Fruit fly (Drosophila melanogaster) whole organism, embryonic: Measurements from ENCODE around the gene NitFhit.

Experiments used
- Abd-B ChIP-seq: fragments of 200-800 bp; sonication (Bioruptor generic); optimal IDR thresholded peaks from 2 replicates; lab custom pipeline; 2018; ENCODE audit warnings: missing biosample characterization, mild to moderate bottlenecking, missing genetic modification characterization, moderate library complexity
- C15 ChIP-seq: fragments of 200-800 bp; sonication (Bioruptor generic); IDR thresholded peaks from 3 replicates; pipeline ENCODE4 v1.3.6; 2022; ENCODE audit warnings: missing biosample characterization, missing genetic modification characterization
- CG11504 ChIP-seq: fragments of 200-800 bp; sonication (Bioruptor generic); optimal IDR thresholded peaks from 3 replicates; lab custom pipeline; 2019; ENCODE audit warnings: missing biosample characterization, mild to moderate bottlenecking, missing genetic modification characterization, moderate library complexity
- CG12104 ChIP-seq: fragments of 200-800 bp; sonication (Bioruptor generic); optimal IDR thresholded peaks from 3 replicates; lab custom pipeline; 2016; ENCODE audit warnings: missing biosample characterization, missing genetic modification characterization
- CG12219 ChIP-seq: fragments of 200-800 bp; sonication (Bioruptor generic); optimal IDR thresholded peaks from 3 replicates; lab custom pipeline; 2018; ENCODE audit warnings: missing biosample characterization, mild to moderate bottlenecking, missing genetic modification characterization
- CG12744 ChIP-seq: fragments of 200-800 bp; sonication (Bioruptor generic); optimal IDR thresholded peaks from 2 replicates; lab custom pipeline; 2016; ENCODE audit warnings: missing biosample characterization, missing genetic modification characterization
- CG12942 ChIP-seq: fragments of 200-800 bp; sonication (Bioruptor generic); optimal IDR thresholded peaks from 3 replicates; lab custom pipeline; 2016; ENCODE audit warnings: missing biosample characterization, missing genetic modification characterization
- CG14050 ChIP-seq: fragments of 200-800 bp; sonication (Bioruptor generic); IDR thresholded peaks from 3 replicates; pipeline ENCODE4 v1.3.6; 2022; ENCODE audit warnings: missing biosample characterization, missing genetic modification characterization
- CG15269 ChIP-seq: fragments of 200-800 bp; sonication (Bioruptor generic); optimal IDR thresholded peaks from 2 replicates; lab custom pipeline; 2018; ENCODE audit warnings: missing biosample characterization, mild to moderate bottlenecking, missing genetic modification characterization, moderate library complexity
- CG15696 ChIP-seq: fragments of 200-800 bp; sonication (Bioruptor generic); optimal IDR thresholded peaks from 2 replicates; lab custom pipeline; 2019; ENCODE audit warnings: missing biosample characterization, mild to moderate bottlenecking, missing genetic modification characterization, moderate library complexity
- CG1602 ChIP-seq: fragments of 200-800 bp; sonication (Bioruptor generic); optimal IDR thresholded peaks from 3 replicates; lab custom pipeline; 2016; ENCODE audit warnings: missing biosample characterization, missing genetic modification characterization
- CG16815 ChIP-seq: fragments of 200-800 bp; sonication (Bioruptor generic); optimal IDR thresholded peaks from 3 replicates; lab custom pipeline; 2017; ENCODE audit warnings: missing biosample characterization, mild to moderate bottlenecking, missing genetic modification characterization
- CG17328 ChIP-seq: fragments of 200-800 bp; sonication (Bioruptor generic); IDR thresholded peaks from 2 replicates; pipeline ENCODE4 v1.3.6; 2022; ENCODE audit warnings: missing biosample characterization, missing genetic modification characterization
- CG30020 ChIP-seq: fragments of 200-800 bp; optimal IDR thresholded peaks from 2 replicates; lab custom pipeline; 2019; ENCODE audit warnings: missing biosample characterization, mild to moderate bottlenecking, missing genetic modification characterization, moderate library complexity
- CG31224 ChIP-seq: fragments of 200-800 bp; sonication (Bioruptor generic); IDR thresholded peaks from 2 replicates; pipeline ENCODE4 v1.3.6; 2022; ENCODE audit warnings: missing biosample characterization, missing genetic modification characterization
- CG3838 ChIP-seq: fragments of 200-800 bp; sonication (Bioruptor generic); optimal IDR thresholded peaks from 3 replicates; lab custom pipeline; 2016; ENCODE audit warnings: missing biosample characterization, missing genetic modification characterization
- CG3847 ChIP-seq: fragments of 200-800 bp; sonication (Bioruptor generic); IDR thresholded peaks from 2 replicates; pipeline ENCODE4 v1.3.6; 2022; ENCODE audit warnings: missing biosample characterization, missing genetic modification characterization
- CG4707 ChIP-seq: fragments of 200-800 bp; sonication (Bioruptor generic); optimal IDR thresholded peaks from 2 replicates; lab custom pipeline; 2018; ENCODE audit warnings: missing biosample characterization, mild to moderate bottlenecking, missing genetic modification characterization, moderate library complexity
- CG6689 ChIP-seq: fragments of 200-800 bp; sonication (Bioruptor generic); IDR thresholded peaks from 2 replicates; pipeline ENCODE4 v1.3.6; 2022; ENCODE audit warnings: missing biosample characterization, missing genetic modification characterization
- CG8290 ChIP-seq, 3 experiments: fragments of 200-800 bp; sonication (Bioruptor generic); optimal IDR thresholded peaks; 2 replicates each; lab custom pipeline; 2016 to 2019; ENCODE audit warnings: missing biosample characterization in 3 of 3, missing genetic modification characterization in 3 of 3, mild to moderate bottlenecking in 2 of 3, moderate library complexity in 1 of 3
- CG8924 ChIP-seq: fragments of 200-800 bp; optimal IDR thresholded peaks from 3 replicates; lab custom pipeline; 2019; ENCODE audit warnings: missing biosample characterization, mild to moderate bottlenecking, missing genetic modification characterization, moderate library complexity
- CG9215 ChIP-seq: fragments of 200-800 bp; sonication (Bioruptor generic); IDR thresholded peaks from 2 replicates; pipeline ENCODE4 v1.3.6; 2022; ENCODE audit warnings: missing biosample characterization, missing genetic modification characterization
- CrebB ChIP-seq: fragments of 200-800 bp; sonication (Bioruptor generic); optimal IDR thresholded peaks from 3 replicates; lab custom pipeline; 2018; ENCODE audit warnings: missing biosample characterization, mild to moderate bottlenecking, missing genetic modification characterization
- Dad ChIP-seq: fragments of 200-800 bp; sonication (Bioruptor generic); optimal IDR thresholded peaks from 3 replicates; lab custom pipeline; 2016; ENCODE audit warnings: missing biosample characterization, missing genetic modification characterization
- HLH3B ChIP-seq: fragments of 200-800 bp; sonication (Bioruptor generic); IDR thresholded peaks from 2 replicates; pipeline ENCODE4 v1.3.6; 2022; ENCODE audit warnings: missing biosample characterization, missing genetic modification characterization
- Med ChIP-seq: fragments of 200-800 bp; sonication (Bioruptor generic); peaks from one replicate; lab custom pipeline; 2016; ENCODE audit warnings: missing biosample characterization, missing genetic modification characterization, mild to moderate bottlenecking, inconsistent platforms, moderate library complexity
- Meics ChIP-seq: fragments of 200-800 bp; sonication (Bioruptor generic); optimal IDR thresholded peaks from 2 replicates; lab custom pipeline; 2017; ENCODE audit warnings: missing biosample characterization, mild to moderate bottlenecking, missing genetic modification characterization
- Sin3A ChIP-seq: fragments of >200 bp; optimal IDR thresholded peaks from 2 replicates; lab custom pipeline; 2018
- Taf1 ChIP-seq: fragments of 200-800 bp; sonication (Bioruptor generic); IDR thresholded peaks from 2 replicates; pipeline ENCODE4 v1.3.6; 2022; ENCODE audit warnings: missing biosample characterization, missing genetic modification characterization
- YL-1 ChIP-seq: fragments of 200-800 bp; sonication (Bioruptor generic); optimal IDR thresholded peaks from 3 replicates; lab custom pipeline; 2017; ENCODE audit warnings: missing biosample characterization, mild to moderate bottlenecking, missing genetic modification characterization
- ac ChIP-seq: fragments of 200-800 bp; sonication (Bioruptor generic); optimal IDR thresholded peaks from 3 replicates; lab custom pipeline; 2017; ENCODE audit warnings: missing biosample characterization, mild to moderate bottlenecking, missing genetic modification characterization
- az2 ChIP-seq: fragments of 200-800 bp; sonication (Bioruptor generic); optimal IDR thresholded peaks from 3 replicates; lab custom pipeline; 2016; ENCODE audit warnings: missing biosample characterization, missing genetic modification characterization
- bab2 ChIP-seq: fragments of 200-800 bp; sonication (Bioruptor generic); optimal IDR thresholded peaks from 2 replicates; lab custom pipeline; 2016; ENCODE audit warnings: missing biosample characterization, missing genetic modification characterization
- cg ChIP-seq: fragments of 200-800 bp; sonication (Bioruptor generic); optimal IDR thresholded peaks from 3 replicates; lab custom pipeline; 2019; ENCODE audit warnings: missing biosample characterization, mild to moderate bottlenecking, missing genetic modification characterization, moderate library complexity
- da ChIP-seq: fragments of 200-800 bp; sonication (Bioruptor generic); optimal IDR thresholded peaks from 2 replicates; lab custom pipeline; 2016; ENCODE audit warnings: missing biosample characterization, missing genetic modification characterization
- esg ChIP-seq: fragments of 200-800 bp; sonication (Bioruptor generic); conservative IDR thresholded peaks from 2 replicates; pipeline ENCODE4 v1.3.6; 2022; ENCODE audit warnings: missing biosample characterization, missing genetic modification characterization
- ftz-f1 ChIP-seq: fragments of 200-800 bp; sonication (Bioruptor generic); optimal IDR thresholded peaks from 2 replicates; lab custom pipeline; 2016; ENCODE audit warnings: missing biosample characterization, missing genetic modification characterization
- h ChIP-seq: fragments of >200 bp; optimal IDR thresholded peaks from 2 replicates; lab custom pipeline; 2017
- inv ChIP-seq: fragments of 200-800 bp; sonication (Bioruptor generic); IDR thresholded peaks from 2 replicates; pipeline ENCODE4 v1.3.6; 2022; ENCODE audit warnings: missing biosample characterization, missing genetic modification characterization; ENCODE audit not compliant: partially characterized antibody
- jing ChIP-seq: fragments of 200-800 bp; sonication (Bioruptor generic); optimal IDR thresholded peaks from 2 replicates; lab custom pipeline; 2018; ENCODE audit warnings: missing biosample characterization, mild to moderate bottlenecking, missing genetic modification characterization
- ken ChIP-seq: fragments of 200-800 bp; sonication (Bioruptor generic); IDR thresholded peaks from 3 replicates; pipeline ENCODE4 v1.3.6; 2022; ENCODE audit warnings: missing biosample characterization, missing genetic modification characterization
- kni ChIP-seq: fragments of 200-800 bp; sonication (Bioruptor generic); optimal IDR thresholded peaks from 3 replicates; lab custom pipeline; 2017; ENCODE audit warnings: mild to moderate bottlenecking, missing biosample characterization, missing genetic modification reagents, missing genetic modification characterization
- nerfin-1 ChIP-seq: fragments of 200-800 bp; sonication (Bioruptor generic); optimal IDR thresholded peaks from 3 replicates; lab custom pipeline; 2019; ENCODE audit warnings: missing biosample characterization, mild to moderate bottlenecking, missing genetic modification characterization, moderate library complexity
- nerfin-2 ChIP-seq: fragments of 200-800 bp; sonication (Bioruptor generic); IDR thresholded peaks from 2 replicates; pipeline ENCODE4 v1.3.6; 2022; ENCODE audit warnings: missing biosample characterization, missing genetic modification characterization; ENCODE audit not compliant: partially characterized antibody
- phol ChIP-seq: fragments of 200-800 bp; sonication (Bioruptor generic); optimal IDR thresholded peaks from 3 replicates; lab custom pipeline; 2018; ENCODE audit warnings: missing biosample characterization, mild to moderate bottlenecking, missing genetic modification characterization, moderate library complexity
- scrt ChIP-seq: fragments of 200-800 bp; sonication (Bioruptor generic); optimal IDR thresholded peaks from 2 replicates; lab custom pipeline; 2018; ENCODE audit warnings: missing biosample characterization, mild to moderate bottlenecking, missing genetic modification characterization, moderate library complexity
- sna ChIP-seq: fragments of 200-800 bp; sonication (Bioruptor generic); IDR thresholded peaks from 2 replicates; pipeline ENCODE4 v1.3.6; 2022; ENCODE audit warnings: missing biosample characterization, missing genetic modification characterization; ENCODE audit not compliant: partially characterized antibody
- ttk ChIP-seq: fragments of 200-800 bp; sonication (Bioruptor generic); IDR thresholded peaks from 2 replicates; pipeline ENCODE4 v2.1.2; 2022; ENCODE audit warnings: missing biosample characterization, missing genetic modification characterization
- vnd ChIP-seq: fragments of 200-800 bp; sonication (Bioruptor generic); IDR thresholded peaks from 3 replicates; pipeline ENCODE4 v1.3.6; 2022; ENCODE audit warnings: missing biosample characterization, missing genetic modification characterization; ENCODE audit not compliant: partially characterized antibody
- wor ChIP-seq: fragments of 200-800 bp; sonication (Bioruptor generic); IDR thresholded peaks from 2 replicates; pipeline ENCODE4 v1.3.6; 2022; ENCODE audit warnings: missing biosample characterization, missing genetic modification characterization

Gene NitFhit

dm6 chr3L:246644-247199, 43.2 kb downstream of the NitFhit start (continued):
- TF ChIP-seq CG3847 (GFP tag; lab: Robert Waterston, UW) (peak; percentile 58), CG15696 (tag; lab: Kevin White, UChicago) (no peak), C15 (GFP tag; lab: Robert Waterston, UW) (no peak), nerfin-1 (tag; lab: Kevin White, UChicago) (peak; percentile 15), CG16815 (no peak), CG31224 (GFP tag; lab: Robert Waterston, UW) (no peak), Abd-B (GFP tag; lab: Kevin White, UChicago) (no peak), jing (GFP tag; lab: Kevin White, UChicago) (no peak), sna (GFP tag; lab: Robert Waterston, UW) (peak; percentile 51; the same call in 1 of the 2 replicates), h (no peak), Taf1 (GFP tag; lab: Robert Waterston, UW) (no peak), Meics (GFP tag; lab: Kevin White, UChicago) (no peak), Med (peak; percentile 94), CG12942 (no peak), ac (GFP tag; lab: Kevin White, UChicago) (no peak), CrebB (no peak), CG17328 (GFP tag; lab: Robert Waterston, UW) (no peak), CG12744 (peak; percentile 21), da (peak; percentile 43), CG9215 (GFP tag; lab: Robert Waterston, UW) (no peak), vnd (no peak; the same call in 2 of the 3 replicates), CG12219 (GFP tag; lab: Kevin White, UChicago) (no peak), CG14050 (GFP tag; lab: Robert Waterston, UW) (no peak; the same call in 2 of the 3 replicates), YL-1 (GFP tag; lab: Kevin White, UChicago) (peak; percentile 91), phol (tag; lab: Kevin White, UChicago) (peak; percentile 86), ken (peak; percentile 47; the same call in 1 of the 3 replicates), CG8290 (GFP tag; optimal IDR thresholded peaks at IDR 0.05; lab: Kevin White, UChicago) (peak; percentile 53), CG8290 (tag; optimal IDR thresholded peaks at IDR 0.05; lab: Kevin White, UChicago) (no peak), CG11504 (tag; lab: Kevin White, UChicago) (no peak), HLH3B (GFP tag; lab: Robert Waterston, UW) (no peak), cg (GFP tag; lab: Kevin White, UChicago) (peak; percentile 85), CG3838 (GFP tag; lab: Kevin White, UChicago) (no peak), CG4707 (no peak), CG12104 (no peak), ttk (no peak), Sin3A (peak; percentile 9), wor (GFP tag; lab: Robert Waterston, UW) (no peak), kni (no peak), inv (GFP tag; lab: Robert Waterston, UW) (peak; percentile 57), Dad (peak; percentile 66), ftz-f1 (GFP tag; lab: Kevin White, UChicago) (peak; percentile 46), CG8924 (no peak), CG30020 (peak; percentile 73), esg (GFP tag; lab: Robert Waterston, UW) (no peak), bab2 (GFP tag; lab: Kevin White, UChicago) (no peak), CG6689 (GFP tag; lab: Robert Waterston, UW) (no peak), CG15269 (tag; lab: Kevin White, UChicago) (no peak), scrt (GFP tag; lab: Kevin White, UChicago) (no peak), az2 (GFP tag; lab: Kevin White, UChicago) (peak; percentile 6), nerfin-2 (GFP tag; lab: Robert Waterston, UW) (peak; percentile 55), CG1602 (GFP tag; lab: Kevin White, UChicago) (peak; percentile 34)
